Worm (Caenorhabditis elegans) whole organism, late embryonic: Measurements from ENCODE around the gene K05F1.8.
A peak's percentile ranks its signal among the peaks of the same experiment; 100 is the strongest.

Source experiments
- C08G9.2 ChIP-seq: sonication (generic microtip); optimal IDR thresholded peaks from 2 replicates; lab custom pipeline; 2016; ENCODE audit warnings: mild to moderate bottlenecking, missing genetic modification characterization, moderate library complexity, missing compliant biosample characterization
- F13H6.1 ChIP-seq: sonication (generic microtip); optimal IDR thresholded peaks from 2 replicates; lab custom pipeline; 2016; ENCODE audit warnings: missing genetic modification characterization, missing compliant biosample characterization
- ahr-1 ChIP-seq: sonication (generic microtip); optimal IDR thresholded peaks from 2 replicates; lab custom pipeline; 2016; ENCODE audit warnings: missing genetic modification characterization, missing compliant biosample characterization
- ceh-14 ChIP-seq: sonication (generic microtip); optimal IDR thresholded peaks from 2 replicates; lab custom pipeline; 2016; ENCODE audit warnings: missing genotype, missing genetic modification characterization, missing compliant biosample characterization
- ceh-18 ChIP-seq: sonication (generic microtip); optimal IDR thresholded peaks from 2 replicates; lab custom pipeline; 2016; ENCODE audit warnings: missing genetic modification characterization, missing compliant biosample characterization
- ceh-2 ChIP-seq: sonication (generic microtip); optimal IDR thresholded peaks from 2 replicates; lab custom pipeline; 2016; ENCODE audit warnings: missing genotype, missing genetic modification characterization, missing compliant biosample characterization
- ceh-31 ChIP-seq: sonication (generic microtip); optimal IDR thresholded peaks from 2 replicates; lab custom pipeline; 2016; ENCODE audit warnings: missing genetic modification characterization, missing compliant biosample characterization
- ceh-48 ChIP-seq: sonication (generic microtip); optimal IDR thresholded peaks from 2 replicates; lab custom pipeline; 2016; ENCODE audit warnings: missing genetic modification characterization, inconsistent platforms, missing compliant biosample characterization
- ceh-9 ChIP-seq: sonication (generic microtip); optimal IDR thresholded peaks from 2 replicates; lab custom pipeline; 2016; ENCODE audit warnings: mild to moderate bottlenecking, missing genetic modification characterization, inconsistent platforms, missing compliant biosample characterization
- che-1 ChIP-seq: sonication (generic microtip); optimal IDR thresholded peaks from 2 replicates; lab custom pipeline; 2016; ENCODE audit warnings: mild to moderate bottlenecking, missing genetic modification characterization, missing compliant biosample characterization
- dmd-4 ChIP-seq: sonication (generic microtip); optimal IDR thresholded peaks from 2 replicates; lab custom pipeline; 2016; ENCODE audit warnings: borderline replicate concordance, missing genetic modification characterization, missing compliant biosample characterization
- ets-4 ChIP-seq: sonication (generic microtip); optimal IDR thresholded peaks from 2 replicates; lab custom pipeline; 2016; ENCODE audit warnings: missing genetic modification characterization, missing compliant biosample characterization
- eyg-1 ChIP-seq: sonication (generic microtip); optimal IDR thresholded peaks from 2 replicates; lab custom pipeline; 2016; ENCODE audit warnings: missing genotype, missing genetic modification characterization, missing compliant biosample characterization
- fax-1 ChIP-seq: sonication (generic microtip); optimal IDR thresholded peaks from 2 replicates; lab custom pipeline; 2016; ENCODE audit warnings: missing genotype, missing genetic modification characterization, missing compliant biosample characterization
- fkh-10 ChIP-seq: fragments of 150-350 bp; optimal IDR thresholded peaks from 2 replicates; lab custom pipeline; 2014; ENCODE audit warnings: missing biosample characterization, missing genetic modification reagents, missing genetic modification characterization
- fkh-6 ChIP-seq: sonication (generic microtip); optimal IDR thresholded peaks from 2 replicates; lab custom pipeline; 2016; ENCODE audit warnings: missing genetic modification characterization, missing compliant biosample characterization
- hlh-6 ChIP-seq: sonication (generic microtip); optimal IDR thresholded peaks from 2 replicates; lab custom pipeline; 2016; ENCODE audit warnings: missing genotype, missing genetic modification characterization, missing compliant biosample characterization
- hlh-8 ChIP-seq: sonication (generic microtip); optimal IDR thresholded peaks from 2 replicates; lab custom pipeline; 2016; ENCODE audit warnings: missing genotype, missing genetic modification characterization, missing compliant biosample characterization
- lim-6 ChIP-seq: sonication (generic microtip); optimal IDR thresholded peaks from 2 replicates; lab custom pipeline; 2016; ENCODE audit warnings: missing genetic modification characterization, missing compliant biosample characterization
- lin-11 ChIP-seq: fragments of 200-800 bp; sonication (Bioruptor generic); optimal IDR thresholded peaks from 2 replicates; lab custom pipeline; 2018; ENCODE audit warnings: mild to moderate bottlenecking, missing genetic modification characterization, missing compliant biosample characterization
- madf-2 ChIP-seq: sonication (generic microtip); optimal IDR thresholded peaks from 2 replicates; lab custom pipeline; 2017; ENCODE audit warnings: missing genetic modification characterization, missing compliant biosample characterization
- mec-3 ChIP-seq: sonication (generic microtip); optimal IDR thresholded peaks from 2 replicates; lab custom pipeline; 2016; ENCODE audit warnings: borderline replicate concordance, missing genetic modification characterization, missing compliant biosample characterization
- nfya-1 ChIP-seq: sonication (generic microtip); optimal IDR thresholded peaks from 2 replicates; lab custom pipeline; 2017; ENCODE audit warnings: missing genetic modification characterization, mild to moderate bottlenecking, missing compliant biosample characterization, antibody characterized with exemption, moderate library complexity
- npax-4 ChIP-seq: sonication (generic microtip); optimal IDR thresholded peaks from 2 replicates; lab custom pipeline; 2016; ENCODE audit warnings: missing genetic modification characterization, missing compliant biosample characterization
- pat-9 ChIP-seq: fragments of 200-800 bp; sonication (Bioruptor generic); optimal IDR thresholded peaks from 2 replicates; lab custom pipeline; 2018; ENCODE audit warnings: mild to moderate bottlenecking, missing genetic modification characterization, moderate library complexity, missing compliant biosample characterization
- pax-1 ChIP-seq: fragments of 150-350 bp; optimal IDR thresholded peaks from 2 replicates; lab custom pipeline; 2014; ENCODE audit warnings: missing biosample characterization, missing genetic modification characterization
- ref-2 ChIP-seq: sonication (generic microtip); optimal IDR thresholded peaks from 2 replicates; lab custom pipeline; 2016; ENCODE audit warnings: missing genetic modification characterization, missing compliant biosample characterization
- sdc-2 ChIP-seq: sonication (generic microtip); optimal IDR thresholded peaks from 2 replicates; lab custom pipeline; 2016; ENCODE audit warnings: missing genotype, missing genetic modification characterization, missing compliant biosample characterization
- sox-2 ChIP-seq: fragments of 200-800 bp; sonication (Bioruptor generic); IDR thresholded peaks from 2 replicates; pipeline ENCODE4 v1.3.6; 2022; ENCODE audit warnings: missing genetic modification reagents, missing genetic modification characterization, missing compliant biosample characterization
- sox-4 ChIP-seq: sonication (generic microtip); optimal IDR thresholded peaks from 2 replicates; lab custom pipeline; 2017; ENCODE audit warnings: mild to moderate bottlenecking, missing genetic modification characterization, inconsistent platforms, missing compliant biosample characterization
- tbx-2 ChIP-seq: sonication (generic microtip); optimal IDR thresholded peaks from 2 replicates; lab custom pipeline; 2016; ENCODE audit warnings: missing genetic modification characterization, missing compliant biosample characterization
- tbx-7 ChIP-seq: sonication (generic microtip); optimal IDR thresholded peaks from 2 replicates; lab custom pipeline; 2016; ENCODE audit warnings: missing genotype, missing genetic modification characterization, missing compliant biosample characterization
- ttx-3 ChIP-seq: sonication (generic microtip); optimal IDR thresholded peaks from 2 replicates; lab custom pipeline; 2016; ENCODE audit warnings: missing genetic modification reagents, missing genetic modification characterization, missing compliant biosample characterization
- unc-3 ChIP-seq, 2 experiments: fragments of 200-800 bp in 1 of 2; sonication (Bioruptor generic) in 1 of 2; sonication (generic microtip) in 1 of 2; conservative IDR thresholded peaks in 1 of 2; optimal IDR thresholded peaks in 1 of 2; 2 replicates each; pipeline versions ENCODE4 v1.3.6 to Lab custom; 2016 to 2022; ENCODE audit warnings: missing compliant biosample characterization in 2 of 2, missing genetic modification characterization in 2 of 2, missing genetic modification reagents in 1 of 2
- unc-42 ChIP-seq: sonication (generic microtip); optimal IDR thresholded peaks from 2 replicates; lab custom pipeline; 2016; ENCODE audit warnings: missing genotype, missing genetic modification characterization, missing compliant biosample characterization
- unc-55 ChIP-seq: sonication (generic microtip); optimal IDR thresholded peaks from 2 replicates; lab custom pipeline; 2017; ENCODE audit warnings: missing biosample characterization, missing genetic modification reagents, missing genetic modification characterization
- zip-5 ChIP-seq: sonication (generic microtip); optimal IDR thresholded peaks from 2 replicates; lab custom pipeline; 2016; ENCODE audit warnings: missing genetic modification characterization, missing compliant biosample characterization
- ztf-16 ChIP-seq: sonication (generic microtip); optimal IDR thresholded peaks from 2 replicates; lab custom pipeline; 2017; ENCODE audit warnings: missing genetic modification characterization, missing compliant biosample characterization

Gene K05F1.8

DNA sequence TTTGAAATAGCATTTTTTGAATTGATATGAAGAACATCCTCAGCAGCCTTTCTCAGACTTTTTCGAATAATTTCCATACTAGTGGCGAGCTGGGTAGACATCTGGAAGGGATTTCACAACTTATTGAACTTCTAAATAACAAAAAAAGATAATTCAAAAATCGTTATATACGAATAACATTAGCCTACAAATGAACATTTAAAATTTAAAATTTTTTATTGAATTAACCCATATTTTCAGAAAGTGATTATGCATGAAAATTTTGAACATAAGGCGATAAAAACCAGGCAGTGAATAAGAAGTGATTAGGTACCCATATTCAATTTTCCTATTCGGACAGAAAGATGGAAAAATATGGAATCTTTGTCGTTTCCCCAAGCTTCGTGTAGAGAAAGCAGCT lies 29.0 kb upstream of the K05F1.8 start, which contains the start of gene ZK1248.11:
Gene ZK1248.11 (minus strand): TSS at position 101 of the 400 bp plus-strand sequence.
- TF ChIP-seq mec-3 (tag; lab: Kevin White, UChicago), result no peak
- no peak for TF ChIP-seq fax-1
- TF ChIP-seq zip-5 (tag; lab: Kevin White, UChicago), result no peak
- TF ChIP-seq sox-4, result no peak
- no peak for TF ChIP-seq ceh-18
- no peak for TF ChIP-seq ceh-31 (tag; lab: Kevin White, UChicago)
- no peak for TF ChIP-seq ceh-14 (tag; lab: Kevin White, UChicago)
- TF ChIP-seq lim-6 (tag; lab: Kevin White, UChicago), result no peak
- TF ChIP-seq hlh-6 (tag; lab: Kevin White, UChicago), result no peak
- no peak for TF ChIP-seq F13H6.1 (tag; lab: Kevin White, UChicago)

ce11 chrII:5827364-5827763 lies 27.9 kb upstream of the K05F1.8 start, which contains the start of gene tbc-2:
Gene tbc-2 (minus strand): TSS chrII:5827443.
- no peak for TF ChIP-seq pax-1 (tag; lab: Kevin White, UChicago)
- no peak for TF ChIP-seq eyg-1 (tag; lab: Kevin White, UChicago)
- TF ChIP-seq pat-9 (tag; lab: Kevin White, UChicago), result no peak
- no peak for TF ChIP-seq ceh-9 (tag; lab: Kevin White, UChicago)
- no peak for TF ChIP-seq dmd-4 (tag; lab: Kevin White, UChicago)
- TF ChIP-seq F13H6.1 (tag; lab: Kevin White, UChicago), result no peak
- no peak for TF ChIP-seq nfya-1
- no peak for TF ChIP-seq lin-11 (tag; lab: Kevin White, UChicago)
- no peak for TF ChIP-seq npax-4 (tag; lab: Kevin White, UChicago)
- no peak for TF ChIP-seq C08G9.2
- no peak for TF ChIP-seq che-1 (tag; lab: Kevin White, UChicago)
- no peak for TF ChIP-seq ceh-48 (tag; lab: Kevin White, UChicago)
- TF ChIP-seq tbx-2 (tag; lab: Kevin White, UChicago), result no peak
- no peak for TF ChIP-seq fax-1

- TF ChIP-seq ceh-18 (no peak), nfya-1 (no peak), ceh-48 (tag; lab: Kevin White, UChicago) (peak; percentile 84)
Measured at ce11 chrII:5820282-5820762, 20.9 kb upstream of the K05F1.8 start, which contains the start of gene ehs-1. Gene ehs-1 (plus strand): TSS chrII:5820712.

DNA sequence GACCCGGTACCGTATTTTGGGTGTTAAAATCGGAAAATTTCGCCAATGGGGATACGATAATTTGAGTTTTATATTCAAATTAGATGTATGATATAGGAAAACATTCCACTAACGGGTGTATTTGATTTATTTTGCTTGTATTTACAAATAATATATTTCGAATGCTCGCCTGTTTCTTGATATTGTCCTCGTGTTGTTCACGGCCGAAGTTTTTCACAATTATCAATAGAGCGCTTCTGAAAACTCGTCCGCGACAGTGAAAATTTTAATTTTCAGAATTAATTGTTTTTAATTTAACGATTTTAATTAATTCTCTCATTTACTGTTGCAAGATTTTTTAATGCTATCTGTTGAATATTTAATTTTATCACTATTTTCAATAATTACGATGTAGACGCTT lies 20.2 kb upstream of the K05F1.8 start:
- TF ChIP-seq sdc-2 (no peak), fkh-6 (tag; lab: Kevin White, UChicago) (peak; percentile 12), ets-4 (peak; percentile 63), ttx-3 (tag; lab: Kevin White, UChicago) (no peak), zip-5 (tag; lab: Kevin White, UChicago) (peak; percentile 24), ceh-2 (tag; lab: Kevin White, UChicago) (peak; percentile 70), ref-2 (tag; lab: Kevin White, UChicago) (peak; percentile 48), tbx-2 (tag; lab: Kevin White, UChicago) (peak; percentile 65), ceh-14 (tag; lab: Kevin White, UChicago) (peak; percentile 26), unc-42 (tag; lab: Kevin White, UChicago) (peak; percentile 13), C08G9.2 (peak; percentile 68), hlh-8 (tag; lab: Kevin White, UChicago) (peak; percentile 11), ztf-16 (tag; lab: Kevin White, UChicago) (no peak), ceh-31 (tag; lab: Kevin White, UChicago) (peak; percentile 71), unc-3 (GFP tag; conservative IDR thresholded peaks at IDR 0.05; lab: Robert Waterston, UW) (no peak), unc-3 (tag; optimal IDR thresholded peaks at IDR 0.05; lab: Kevin White, UChicago) (no peak)

DNA sequence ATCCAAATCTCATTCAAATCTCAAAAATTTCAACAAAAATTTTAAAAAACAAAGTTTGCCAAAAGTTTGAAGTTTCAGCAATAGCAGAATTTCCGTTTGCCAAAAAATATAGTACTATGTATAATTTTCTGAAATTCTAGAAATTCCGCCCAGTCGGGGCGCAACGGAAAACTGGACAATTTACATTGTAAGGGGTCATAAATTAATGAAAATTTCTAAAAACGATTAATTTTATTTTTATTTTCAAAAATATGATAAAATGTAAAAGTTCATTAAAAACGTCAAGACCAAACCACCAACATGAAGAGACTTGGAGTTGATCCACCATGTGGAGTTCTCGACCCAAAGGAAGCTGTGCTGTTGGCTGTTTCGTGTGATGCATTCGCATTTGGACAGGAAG lies 18.8 kb upstream of the K05F1.8 start, which contains the start of gene ZK1248.4:
Gene ZK1248.4 (plus strand): TSS at position 301 of the 400 bp plus-strand sequence.
- no peak for TF ChIP-seq pat-9 (tag; lab: Kevin White, UChicago)
- no peak for TF ChIP-seq nfya-1
- no peak for TF ChIP-seq npax-4 (tag; lab: Kevin White, UChicago)
- no peak for TF ChIP-seq zip-5 (tag; lab: Kevin White, UChicago)
- no peak for TF ChIP-seq F13H6.1 (tag; lab: Kevin White, UChicago)
- TF ChIP-seq madf-2 (tag; lab: Kevin White, UChicago), result no peak
- TF ChIP-seq unc-42 (tag; lab: Kevin White, UChicago), result no peak
- no peak for TF ChIP-seq ahr-1 (tag; lab: Kevin White, UChicago)
- no peak for TF ChIP-seq C08G9.2
- TF ChIP-seq hlh-6 (tag; lab: Kevin White, UChicago), result no peak
- TF ChIP-seq fkh-10, result no peak
- TF ChIP-seq sdc-2, result no peak
- TF ChIP-seq lim-6 (tag; lab: Kevin White, UChicago), result no peak
- no peak for TF ChIP-seq unc-55 (GFP tag; lab: Kevin White, UChicago)
- no peak for TF ChIP-seq pax-1 (tag; lab: Kevin White, UChicago)
- TF ChIP-seq tbx-7 (tag; lab: Kevin White, UChicago), result no peak
- TF ChIP-seq sox-2, result no peak
- TF ChIP-seq lin-11 (tag; lab: Kevin White, UChicago), result no peak
- TF ChIP-seq, all 69 proteins: peak for 0
